Fruit fly (Drosophila melanogaster): ENCODE data around the gene FucTD.

The FucTD gene

dm6 chr3L:1415931-1416330 is at the start of gene FucTD:
FucTD (plus strand) TSS chr3L:1416231.
- TF ChIP-seq h (optimal IDR thresholded peaks at IDR 0.05) (no peak), Myc (optimal IDR thresholded peaks at IDR 0.05) (no peak), ttk (optimal IDR thresholded peaks at IDR 0.05) (no peak), psq (optimal IDR thresholded peaks at IDR 0.05) (no peak), insv (optimal IDR thresholded peaks at IDR 0.05) (no peak), Sin3A (optimal IDR thresholded peaks at IDR 0.05) (no peak)

- TF ChIP-seq psq (optimal IDR thresholded peaks at IDR 0.05) (no peak), Sin3A (optimal IDR thresholded peaks at IDR 0.05) (no peak), insv (optimal IDR thresholded peaks at IDR 0.05) (no peak), Myc (optimal IDR thresholded peaks at IDR 0.05) (no peak), h (optimal IDR thresholded peaks at IDR 0.05) (no peak)
These were observed 49.0 kb upstream of the FucTD start for dm6 chr3L:1366879-1367650.

- TF ChIP-seq h (optimal IDR thresholded peaks at IDR 0.05) (no peak), ttk (optimal IDR thresholded peaks at IDR 0.05) (no peak), psq (optimal IDR thresholded peaks at IDR 0.05) (no peak), Myc (optimal IDR thresholded peaks at IDR 0.05) (no peak), Sin3A (optimal IDR thresholded peaks at IDR 0.05) (no peak), insv (optimal IDR thresholded peaks at IDR 0.05) (no peak)
These were observed 47.8 kb upstream of the FucTD start for dm6 chr3L:1368201-1368617.

- TF ChIP-seq h (optimal IDR thresholded peaks at IDR 0.05) = no peak
- no peak for TF ChIP-seq Sin3A (optimal IDR thresholded peaks at IDR 0.05)
- no peak for TF ChIP-seq insv (optimal IDR thresholded peaks at IDR 0.05)
- no peak for TF ChIP-seq psq (optimal IDR thresholded peaks at IDR 0.05)
- TF ChIP-seq Myc (optimal IDR thresholded peaks at IDR 0.05) = no peak
- no peak for TF ChIP-seq ttk (optimal IDR thresholded peaks at IDR 0.05)
These were observed 45.8 kb upstream of the FucTD start, which contains the start of gene ru for dm6 chr3L:1370099-1370678. ru (plus strand) TSS chr3L:1370628.

- TF ChIP-seq Sin3A (optimal IDR thresholded peaks at IDR 0.05) (no peak), psq (optimal IDR thresholded peaks at IDR 0.05) (no peak), insv (optimal IDR thresholded peaks at IDR 0.05) (no peak), h (optimal IDR thresholded peaks at IDR 0.05) (no peak), ttk (optimal IDR thresholded peaks at IDR 0.05) (no peak), Myc (optimal IDR thresholded peaks at IDR 0.05) (no peak)
These were observed 45.1 kb upstream of the FucTD start for dm6 chr3L:1370939-1371338.

- no peak for TF ChIP-seq h (optimal IDR thresholded peaks at IDR 0.05)
- TF ChIP-seq insv (optimal IDR thresholded peaks at IDR 0.05) = no peak
- no peak for TF ChIP-seq Sin3A (optimal IDR thresholded peaks at IDR 0.05)
- TF ChIP-seq ttk (optimal IDR thresholded peaks at IDR 0.05) = no peak
- TF ChIP-seq psq (optimal IDR thresholded peaks at IDR 0.05) = no peak
- no peak for TF ChIP-seq Myc (optimal IDR thresholded peaks at IDR 0.05)
These were observed 41.4 kb upstream of the FucTD start for dm6 chr3L:1374438-1375133.

- TF ChIP-seq psq (optimal IDR thresholded peaks at IDR 0.05) = no peak
- no peak for TF ChIP-seq ttk (optimal IDR thresholded peaks at IDR 0.05)
- no peak for TF ChIP-seq Myc (optimal IDR thresholded peaks at IDR 0.05)
- no peak for TF ChIP-seq Sin3A (optimal IDR thresholded peaks at IDR 0.05)
- no peak for TF ChIP-seq insv (optimal IDR thresholded peaks at IDR 0.05)
- TF ChIP-seq h (optimal IDR thresholded peaks at IDR 0.05) = no peak
These were observed 39.9 kb upstream of the FucTD start for dm6 chr3L:1376014-1376745.

- TF ChIP-seq Sin3A (optimal IDR thresholded peaks at IDR 0.05) (no peak), h (optimal IDR thresholded peaks at IDR 0.05) (no peak), ttk (optimal IDR thresholded peaks at IDR 0.05) (no peak), psq (optimal IDR thresholded peaks at IDR 0.05) (no peak), insv (optimal IDR thresholded peaks at IDR 0.05) (no peak), Myc (optimal IDR thresholded peaks at IDR 0.05) (no peak)
These were observed 37.9 kb upstream of the FucTD start for dm6 chr3L:1378098-1378645.

dm6 chr3L:1378862-1379543 is 37.0 kb upstream of the FucTD start:
- TF ChIP-seq Myc (optimal IDR thresholded peaks at IDR 0.05) (no peak), ttk (optimal IDR thresholded peaks at IDR 0.05) (no peak), psq (optimal IDR thresholded peaks at IDR 0.05) (no peak), h (optimal IDR thresholded peaks at IDR 0.05) (no peak), Sin3A (optimal IDR thresholded peaks at IDR 0.05) (no peak), insv (optimal IDR thresholded peaks at IDR 0.05) (no peak)

dm6 chr3L:1379741-1380465 is 36.1 kb upstream of the FucTD start:
- no peak for TF ChIP-seq Sin3A (optimal IDR thresholded peaks at IDR 0.05)
- no peak for TF ChIP-seq psq (optimal IDR thresholded peaks at IDR 0.05)
- no peak for TF ChIP-seq ttk (optimal IDR thresholded peaks at IDR 0.05)
